Fruit fly (Drosophila melanogaster) whole organism, adult: ENCODE results near the gene PolZ2.

Source experiments
- CG11617 ChIP-seq: fragments of 200-800 bp; sonication (Bioruptor generic); optimal IDR thresholded peaks from 2 replicates; lab custom pipeline; 2017; ENCODE audit warnings: mild to moderate bottlenecking, missing biosample characterization, missing genetic modification reagents, missing genetic modification characterization
- CG12768 ChIP-seq: fragments of 200-800 bp; sonication (Bioruptor generic); optimal IDR thresholded peaks from 2 replicates; lab custom pipeline; 2017; ENCODE audit warnings: missing biosample characterization, missing genetic modification characterization, mild to moderate bottlenecking, moderate library complexity, missing genetic modification reagents
- CG14711 ChIP-seq: fragments of 200-800 bp; sonication (Bioruptor generic); optimal IDR thresholded peaks from 2 replicates; lab custom pipeline; 2018; ENCODE audit warnings: missing biosample characterization, mild to moderate bottlenecking, missing genetic modification characterization, moderate library complexity
- CG1620 ChIP-seq: fragments of 200-800 bp; sonication (Bioruptor generic); optimal IDR thresholded peaks from 2 replicates; lab custom pipeline; 2016; ENCODE audit warnings: missing biosample characterization, missing genetic modification characterization
- CG33017 ChIP-seq: fragments of 200-800 bp; sonication (Bioruptor generic); optimal IDR thresholded peaks from 2 replicates; lab custom pipeline; 2018; ENCODE audit warnings: missing biosample characterization, mild to moderate bottlenecking, missing genetic modification characterization, moderate library complexity
- CG5204 ChIP-seq: fragments of 200-800 bp; sonication (Bioruptor generic); optimal IDR thresholded peaks from 2 replicates; lab custom pipeline; 2016; ENCODE audit warnings: missing biosample characterization, missing genetic modification characterization
- CG7045 ChIP-seq: fragments of 200-800 bp; sonication (Bioruptor generic); optimal IDR thresholded peaks from 2 replicates; lab custom pipeline; 2017; ENCODE audit warnings: missing biosample characterization, mild to moderate bottlenecking, missing genetic modification characterization
- CG7101 ChIP-seq: fragments of 200-800 bp; sonication (Bioruptor generic); optimal IDR thresholded peaks from 2 replicates; lab custom pipeline; 2018; ENCODE audit warnings: missing biosample characterization, mild to moderate bottlenecking, missing genetic modification characterization, moderate library complexity
- Clk ChIP-seq: fragments of 200-800 bp; sonication (Bioruptor generic); optimal IDR thresholded peaks from 2 replicates; lab custom pipeline; 2017; ENCODE audit warnings: missing biosample characterization, missing genetic modification characterization
- Crg-1 ChIP-seq: fragments of 200-800 bp; sonication (Bioruptor generic); optimal IDR thresholded peaks from 2 replicates; lab custom pipeline; 2016; ENCODE audit warnings: missing biosample characterization, missing genetic modification characterization
- Hr96 ChIP-seq: fragments of 200-800 bp; sonication (Bioruptor generic); optimal IDR thresholded peaks from 2 replicates; lab custom pipeline; 2016; ENCODE audit warnings: missing biosample characterization, missing genetic modification characterization
- Mnt ChIP-seq: fragments of 200-800 bp; sonication (Bioruptor generic); optimal IDR thresholded peaks from 2 replicates; lab custom pipeline; 2016; ENCODE audit warnings: missing biosample characterization, mild to moderate bottlenecking, missing genetic modification characterization
- bab1 ChIP-seq: fragments of 200-800 bp; sonication (Bioruptor generic); optimal IDR thresholded peaks from 3 replicates; lab custom pipeline; 2019; ENCODE audit warnings: missing biosample characterization, mild to moderate bottlenecking, missing genetic modification characterization, moderate library complexity
- cic ChIP-seq: fragments of 200-800 bp; sonication (Bioruptor generic); optimal IDR thresholded peaks from 2 replicates; lab custom pipeline; 2017; ENCODE audit warnings: missing biosample characterization, mild to moderate bottlenecking, missing genetic modification characterization, moderate library complexity
- cnc ChIP-seq, 2 experiments: fragments of >200 bp; optimal IDR thresholded peaks; 2 replicates each; lab custom pipeline; 2017
- kay ChIP-seq: fragments of 200-800 bp; sonication (Bioruptor generic); peaks from one replicate; lab custom pipeline; 2016; ENCODE audit warnings: missing biosample characterization, missing genetic modification characterization, borderline replicate concordance
- ovo ChIP-seq: fragments of 200-800 bp; sonication (Bioruptor generic); optimal IDR thresholded peaks from 2 replicates; lab custom pipeline; 2016; ENCODE audit warnings: missing biosample characterization, missing genetic modification characterization
- pad ChIP-seq: fragments of 200-800 bp; sonication (Bioruptor generic); optimal IDR thresholded peaks from 3 replicates; lab custom pipeline; 2017; ENCODE audit warnings: missing biosample characterization, missing genetic modification characterization, mild to moderate bottlenecking, moderate library complexity, missing genetic modification reagents
- tj ChIP-seq: fragments of 200-800 bp; sonication (Bioruptor generic); optimal IDR thresholded peaks from 3 replicates; lab custom pipeline; 2017; ENCODE audit warnings: missing biosample characterization, mild to moderate bottlenecking, missing genetic modification characterization, moderate library complexity
- toe ChIP-seq: fragments of 200-800 bp; sonication (Bioruptor generic); optimal IDR thresholded peaks from 2 replicates; lab custom pipeline; 2016; ENCODE audit warnings: missing biosample characterization, missing genetic modification characterization

Gene PolZ2

DNA sequence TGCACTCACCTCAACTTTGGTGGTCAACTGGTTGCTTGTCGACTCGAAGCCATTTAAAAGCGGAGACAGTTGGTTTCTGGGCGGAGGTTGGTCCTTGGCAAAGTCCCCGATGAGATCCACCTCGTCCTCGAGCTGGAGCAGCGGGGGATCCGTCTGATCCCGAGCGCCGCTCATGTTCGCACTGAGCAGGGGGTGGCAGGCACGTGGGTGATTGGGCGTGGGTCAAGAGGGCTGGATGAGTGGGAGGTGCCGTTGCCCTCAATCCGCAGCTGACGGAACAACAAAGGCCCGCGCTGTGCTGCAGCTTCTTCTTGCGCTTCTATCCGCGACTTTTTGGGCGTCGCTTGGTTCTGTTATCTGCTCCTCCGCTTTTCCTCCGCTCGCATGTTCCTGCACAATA, 25.7 kb upstream of the PolZ2 start:
- TF ChIP-seq cnc (optimal IDR thresholded peaks at IDR 0.05; lab: Kevin White, UChicago) (no peak), CG5204 (GFP tag; lab: Kevin White, UChicago) (no peak), CG11617 (GFP tag; lab: Kevin White, UChicago) (no peak), pad (no peak), Clk (no peak), CG7101 (no peak), Mnt (no peak), Crg-1 (GFP tag; lab: Kevin White, UChicago) (no peak), cic (GFP tag; lab: Kevin White, UChicago) (no peak), ovo (GFP tag; lab: Kevin White, UChicago) (no peak), CG12768 (no peak), Hr96 (GFP tag; lab: Kevin White, UChicago) (no peak), tj (GFP tag; lab: Kevin White, UChicago) (no peak), CG14711 (tag; lab: Kevin White, UChicago) (no peak), toe (GFP tag; lab: Kevin White, UChicago) (no peak), kay (GFP tag; lab: Kevin White, UChicago) (no peak), CG7045 (GFP tag; lab: Kevin White, UChicago) (no peak), bab1 (GFP tag; lab: Kevin White, UChicago) (no peak), CG33017 (tag; lab: Kevin White, UChicago) (no peak)

DNA sequence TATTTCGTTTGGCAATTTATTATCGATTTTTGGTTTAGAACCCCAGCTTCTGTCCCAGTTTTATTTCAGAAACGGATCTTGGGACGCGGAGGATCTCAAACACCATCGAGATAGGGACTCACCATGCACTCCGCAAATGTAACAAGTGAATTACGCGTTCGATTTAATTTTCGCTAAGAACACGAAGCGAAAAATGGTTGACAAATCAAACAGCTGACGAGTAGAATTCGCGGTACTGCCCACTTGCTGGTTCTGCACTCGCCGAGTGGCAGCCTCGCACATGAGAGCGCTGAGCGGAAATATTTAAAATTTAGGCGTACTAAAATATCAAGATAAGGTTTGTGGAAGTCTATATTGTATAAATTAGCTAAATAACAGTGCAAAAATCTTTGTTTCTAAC, 25.3 kb upstream of the PolZ2 start, which contains the start of gene Pi4KIIalpha:
Gene Pi4KIIalpha, minus strand, starts transcription at position 233 of the 400 bp plus-strand sequence.
- TF ChIP-seq Clk (no peak), CG14711 (tag; lab: Kevin White, UChicago) (no peak), Crg-1 (GFP tag; lab: Kevin White, UChicago) (no peak), kay (GFP tag; lab: Kevin White, UChicago) (no peak), ovo (GFP tag; lab: Kevin White, UChicago) (no peak), Hr96 (GFP tag; lab: Kevin White, UChicago) (no peak), toe (GFP tag; lab: Kevin White, UChicago) (no peak), bab1 (GFP tag; lab: Kevin White, UChicago) (peak; percentile 50), cic (GFP tag; lab: Kevin White, UChicago) (peak; percentile 21), cnc (optimal IDR thresholded peaks at IDR 0.05; lab: Kevin White, UChicago) (no peak), CG12768 (no peak), CG11617 (GFP tag; lab: Kevin White, UChicago) (no peak), CG5204 (GFP tag; lab: Kevin White, UChicago) (no peak), CG1620 (GFP tag; lab: Kevin White, UChicago) (no peak), CG7101 (no peak), tj (GFP tag; lab: Kevin White, UChicago) (peak; percentile 58), Mnt (peak; percentile 62), CG33017 (tag; lab: Kevin White, UChicago) (no peak), pad (no peak), CG7045 (GFP tag; lab: Kevin White, UChicago) (no peak)

DNA sequence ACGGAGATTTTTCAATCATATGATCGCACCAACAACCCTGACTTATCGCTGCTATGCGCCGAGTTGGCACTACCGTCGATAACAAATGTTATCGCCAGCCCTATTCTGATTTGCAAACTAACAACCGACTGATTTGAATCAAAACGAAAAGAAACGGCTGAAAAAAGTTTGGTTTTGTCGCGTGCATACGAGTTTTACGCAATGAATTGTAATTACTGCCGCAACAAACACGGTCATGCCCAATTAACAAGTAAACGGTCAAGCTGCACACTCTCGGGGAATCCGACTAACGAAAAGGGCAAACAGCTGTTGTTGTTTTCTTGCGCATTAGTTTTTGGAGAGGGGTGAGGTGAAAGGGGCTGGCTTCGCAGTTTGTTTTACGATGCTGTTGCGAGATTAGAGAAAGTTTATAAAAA, 23.9 kb upstream of the PolZ2 start, which contains the start of the genes CG14671 and CG12746:
Gene CG14671, minus strand, starts transcription at position 41 of the 416 bp plus-strand sequence.
Gene CG12746, plus strand, starts transcription at position 91 of the 416 bp plus-strand sequence.
- TF ChIP-seq bab1 (GFP tag; lab: Kevin White, UChicago) (no peak), cic (GFP tag; lab: Kevin White, UChicago) (peak; percentile 48), CG33017 (tag; lab: Kevin White, UChicago) (no peak), ovo (GFP tag; lab: Kevin White, UChicago) (no peak), CG14711 (tag; lab: Kevin White, UChicago) (no peak), CG7101 (no peak), toe (GFP tag; lab: Kevin White, UChicago) (no peak), kay (GFP tag; lab: Kevin White, UChicago) (no peak), Mnt (peak; percentile 64), Crg-1 (GFP tag; lab: Kevin White, UChicago) (no peak), CG5204 (GFP tag; lab: Kevin White, UChicago) (no peak), Clk (no peak), CG7045 (GFP tag; lab: Kevin White, UChicago) (no peak), CG11617 (GFP tag; lab: Kevin White, UChicago) (peak; percentile 38), pad (no peak), cnc (optimal IDR thresholded peaks at IDR 0.05; lab: Kevin White, UChicago) (no peak), CG12768 (no peak), Hr96 (GFP tag; lab: Kevin White, UChicago) (no peak), tj (GFP tag; lab: Kevin White, UChicago) (peak; percentile 35), CG1620 (GFP tag; lab: Kevin White, UChicago) (no peak)

DNA sequence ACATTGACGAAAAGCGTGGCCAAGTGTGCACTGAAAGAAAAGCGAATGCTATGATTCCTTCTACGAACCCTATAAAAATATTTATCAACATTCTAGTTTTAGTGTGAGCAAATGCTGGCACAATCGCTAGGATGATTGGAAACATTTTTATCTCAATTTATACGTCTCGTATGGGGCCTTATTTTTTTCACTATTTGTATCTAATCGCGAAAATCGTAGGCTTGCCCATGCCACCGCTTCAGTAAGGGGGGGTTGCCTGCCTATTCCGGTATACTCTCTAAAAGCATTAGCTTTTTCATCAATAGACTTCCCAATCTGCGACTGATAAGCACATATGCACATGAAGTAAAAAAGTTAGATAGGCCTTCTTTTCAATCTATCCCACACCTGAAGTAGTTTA, 23.1 kb upstream of the PolZ2 start:
- TF ChIP-seq Mnt (peak; percentile 68), CG7101 (peak; percentile 89), cnc (optimal IDR thresholded peaks at IDR 0.05; lab: Kevin White, UChicago) (peak in 1 of 2 experiments; percentile 9), Crg-1 (GFP tag; lab: Kevin White, UChicago) (no peak), ovo (GFP tag; lab: Kevin White, UChicago) (no peak), kay (GFP tag; lab: Kevin White, UChicago) (no peak), CG7045 (GFP tag; lab: Kevin White, UChicago) (peak; percentile 87), cic (GFP tag; lab: Kevin White, UChicago) (peak; percentile 88), CG33017 (tag; lab: Kevin White, UChicago) (peak; percentile 91), tj (GFP tag; lab: Kevin White, UChicago) (peak; percentile 35), toe (GFP tag; lab: Kevin White, UChicago) (no peak), Hr96 (GFP tag; lab: Kevin White, UChicago) (peak; percentile 69), CG5204 (GFP tag; lab: Kevin White, UChicago) (no peak), bab1 (GFP tag; lab: Kevin White, UChicago) (peak; percentile 62), CG14711 (tag; lab: Kevin White, UChicago) (peak; percentile 89), pad (peak; percentile 56), CG1620 (GFP tag; lab: Kevin White, UChicago) (no peak), Clk (peak; percentile 71), CG12768 (peak; percentile 87), CG11617 (GFP tag; lab: Kevin White, UChicago) (peak; percentile 80)

DNA sequence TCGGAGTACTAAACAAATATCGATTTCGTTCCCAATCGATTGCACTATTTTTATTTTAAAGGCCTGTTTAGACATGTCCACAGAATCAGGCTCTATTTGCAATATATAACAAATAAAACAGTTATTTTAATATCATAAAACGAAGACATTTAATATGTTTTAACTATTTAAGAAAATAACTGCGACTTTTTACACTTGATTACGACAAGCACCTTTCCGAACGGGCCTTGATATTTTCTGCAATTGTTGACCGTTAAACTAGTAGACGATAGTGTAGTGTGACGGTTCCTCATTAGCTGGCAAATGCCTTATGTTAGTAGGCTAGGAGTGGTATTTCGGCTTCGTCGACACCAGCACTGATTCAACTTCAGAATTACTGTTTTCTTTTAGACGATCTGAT, 20.1 kb upstream of the PolZ2 start, which contains the start of the genes CG2931 and Rheb:
Gene CG2931, minus strand, starts transcription at position 26 of the 400 bp plus-strand sequence.
Gene Rheb, plus strand, starts transcription at position 332 of the 400 bp plus-strand sequence.
- TF ChIP-seq CG7045 (GFP tag; lab: Kevin White, UChicago) (peak; percentile 36), CG7101 (peak; percentile 70), CG33017 (tag; lab: Kevin White, UChicago) (peak; percentile 35), cic (GFP tag; lab: Kevin White, UChicago) (peak; percentile 13), toe (GFP tag; lab: Kevin White, UChicago) (no peak), ovo (GFP tag; lab: Kevin White, UChicago) (peak; percentile 69), CG5204 (GFP tag; lab: Kevin White, UChicago) (no peak), CG14711 (tag; lab: Kevin White, UChicago) (peak; percentile 65), Mnt (peak; percentile 77), Hr96 (GFP tag; lab: Kevin White, UChicago) (peak; percentile 64), pad (peak; percentile 42), CG12768 (peak; percentile 44), kay (GFP tag; lab: Kevin White, UChicago) (no peak), tj (GFP tag; lab: Kevin White, UChicago) (peak; percentile 57), bab1 (GFP tag; lab: Kevin White, UChicago) (peak; percentile 85), Clk (peak; percentile 44), CG11617 (GFP tag; lab: Kevin White, UChicago) (peak; percentile 66), CG1620 (GFP tag; lab: Kevin White, UChicago) (peak; percentile 81), cnc (optimal IDR thresholded peaks at IDR 0.05; lab: Kevin White, UChicago) (no peak), Crg-1 (GFP tag; lab: Kevin White, UChicago) (no peak)
